Fruit fly (Drosophila melanogaster): ENCODE results near the gene CG13318.
A peak's percentile ranks its signal among the peaks of the same experiment; 100 is the strongest.

CG13318 gene

dm6 chr3R:8769094-8769493 is 3.4 kb downstream of the CG13318 start, which contains the start of gene CG8236:
CG8236 (plus strand) TSS chr3R:8769394.
- TF ChIP-seq h (GFP tag; optimal IDR thresholded peaks at IDR 0.05) = no peak
- no peak for TF ChIP-seq brk (GFP tag; optimal IDR thresholded peaks at IDR 0.05)
- TF ChIP-seq woc (GFP tag; optimal IDR thresholded peaks at IDR 0.05) = no peak
- no peak for TF ChIP-seq OdsH (GFP tag; optimal IDR thresholded peaks at IDR 0.05)
- TF ChIP-seq fru (GFP tag; optimal IDR thresholded peaks at IDR 0.05) = no peak
- TF ChIP-seq rgr (GFP tag; optimal IDR thresholded peaks at IDR 0.05) = no peak
- no peak for TF ChIP-seq usp (GFP tag; optimal IDR thresholded peaks at IDR 0.05)
- TF ChIP-seq tai (GFP tag; optimal IDR thresholded peaks at IDR 0.05) = no peak
- TF ChIP-seq jim (GFP tag; optimal IDR thresholded peaks at IDR 0.05) = no peak
- TF ChIP-seq dl (GFP tag; optimal IDR thresholded peaks at IDR 0.05; ENCODE audit: insufficient read depth in 1 of 2, partially characterized antibody in 2 of 2) = no peak
- TF ChIP-seq Dfd (GFP tag; optimal IDR thresholded peaks at IDR 0.05) = no peak
- TF ChIP-seq dmrt93B (GFP tag; optimal IDR thresholded peaks at IDR 0.05) = no peak
- no peak for TF ChIP-seq pan (optimal IDR thresholded peaks at IDR 0.05)
- no peak for TF ChIP-seq GATAd (GFP tag; optimal IDR thresholded peaks at IDR 0.05)
- TF ChIP-seq Rel (GFP tag; optimal IDR thresholded peaks at IDR 0.05) = no peak
- TF ChIP-seq Rel (tag; optimal IDR thresholded peaks at IDR 0.05) = no peak
- TF ChIP-seq br (GFP tag; optimal IDR thresholded peaks at IDR 0.05) = no peak

dm6 chr3R:8767998-8768397 is 4.5 kb downstream of the CG13318 start, which contains the start of the genes CG34135 and CG11768:
CG34135 (minus strand) TSS chr3R:8768191.
CG11768 (minus strand) TSS chr3R:8768200.
- no peak for TF ChIP-seq CG9705 (GFP tag; optimal IDR thresholded peaks at IDR 0.05)

- peak; percentile 52 for TF ChIP-seq rgr (GFP tag; optimal IDR thresholded peaks at IDR 0.05)
- TF ChIP-seq Hr83 (GFP tag; optimal IDR thresholded peaks at IDR 0.05; ENCODE audit: poor library complexity, severe bottlenecking) = peak; percentile 86
- TF ChIP-seq dl (GFP tag; optimal IDR thresholded peaks at IDR 0.05; ENCODE audit: insufficient read depth in 1 of 2, partially characterized antibody in 2 of 2) = no peak
- TF ChIP-seq CrebA (GFP tag; optimal IDR thresholded peaks at IDR 0.05; ENCODE audit: borderline replicate concordance) = no peak
Observed at dm6 chr3R:8748776-8749126, 23.7 kb downstream of the CG13318 start.

dm6 chr3R:8747871-8748775 is 24.4 kb downstream of the CG13318 start:
- no peak for TF ChIP-seq sv (GFP tag; optimal IDR thresholded peaks at IDR 0.05)
- no peak for TF ChIP-seq Hnf4 (GFP tag; optimal IDR thresholded peaks at IDR 0.05)
- no peak for TF ChIP-seq Hr78 (GFP tag; optimal IDR thresholded peaks at IDR 0.05)
- no peak for TF ChIP-seq Hr83 (GFP tag; optimal IDR thresholded peaks at IDR 0.05; ENCODE audit: poor library complexity, severe bottlenecking)
- TF ChIP-seq woc (GFP tag; optimal IDR thresholded peaks at IDR 0.05) = peak; percentile 17
- TF ChIP-seq usp (GFP tag; optimal IDR thresholded peaks at IDR 0.05) = no peak
- TF ChIP-seq ey (GFP tag; optimal IDR thresholded peaks at IDR 0.05) = peak; percentile 32
- peak; percentile 59 for TF ChIP-seq brk (GFP tag; optimal IDR thresholded peaks at IDR 0.05)
- no peak for TF ChIP-seq Vsx2 (GFP tag; optimal IDR thresholded peaks at IDR 0.05; ENCODE audit: partially characterized antibody)
- TF ChIP-seq sage (GFP tag; optimal IDR thresholded peaks at IDR 0.05) = peak; percentile 60
- TF ChIP-seq Jra (GFP tag; optimal IDR thresholded peaks at IDR 0.05) = no peak
- TF ChIP-seq h (GFP tag; optimal IDR thresholded peaks at IDR 0.05) = peak; percentile 80
- peak; percentile 57 for TF ChIP-seq psq (GFP tag; optimal IDR thresholded peaks at IDR 0.05)
- TF ChIP-seq Myc (optimal IDR thresholded peaks at IDR 0.05) = no peak
- no peak for TF ChIP-seq Mio (GFP tag; optimal IDR thresholded peaks at IDR 0.05)
- TF ChIP-seq pan (optimal IDR thresholded peaks at IDR 0.05) = no peak
- no peak for TF ChIP-seq Dfd (GFP tag; optimal IDR thresholded peaks at IDR 0.05)
- peak; percentile 6 for TF ChIP-seq CG32264 (GFP tag; optimal IDR thresholded peaks at IDR 0.05)
- TF ChIP-seq lola (GFP tag; optimal IDR thresholded peaks at IDR 0.05) = no peak
- TF ChIP-seq OdsH (GFP tag; optimal IDR thresholded peaks at IDR 0.05) = peak; percentile 77
- no peak for TF ChIP-seq GATAd (GFP tag; optimal IDR thresholded peaks at IDR 0.05)
- no peak for TF ChIP-seq jim (GFP tag; optimal IDR thresholded peaks at IDR 0.05)
- TF ChIP-seq HLH106 (tag; optimal IDR thresholded peaks at IDR 0.05) = peak; percentile 88
- TF ChIP-seq dsf (GFP tag; optimal IDR thresholded peaks at IDR 0.05; ENCODE audit: borderline replicate concordance) = peak; percentile 15
- no peak for TF ChIP-seq Abd-B (GFP tag; optimal IDR thresholded peaks at IDR 0.05)
- peak; percentile 10 for TF ChIP-seq CrebA (GFP tag; optimal IDR thresholded peaks at IDR 0.05; ENCODE audit: borderline replicate concordance)
- peak; percentile 40 for TF ChIP-seq N (GFP tag; optimal IDR thresholded peaks at IDR 0.05)
- TF ChIP-seq Dif (GFP tag; optimal IDR thresholded peaks at IDR 0.05; ENCODE audit: partially characterized antibody) = no peak
- peak; percentile 72 for TF ChIP-seq dmrt93B (GFP tag; optimal IDR thresholded peaks at IDR 0.05)
- TF ChIP-seq foxo (GFP tag; optimal IDR thresholded peaks at IDR 0.05) = peak in 1 of 2 experiments; percentile 79
- TF ChIP-seq rgr (GFP tag; optimal IDR thresholded peaks at IDR 0.05) = peak; percentile 74
- no peak for TF ChIP-seq tai (GFP tag; optimal IDR thresholded peaks at IDR 0.05)
- peak; percentile 55 for TF ChIP-seq br (GFP tag; optimal IDR thresholded peaks at IDR 0.05)
- peak; percentile 88 for TF ChIP-seq Sp1 (GFP tag; optimal IDR thresholded peaks at IDR 0.05)
- peak; percentile 83 for TF ChIP-seq fru (GFP tag; optimal IDR thresholded peaks at IDR 0.05)
- no peak for TF ChIP-seq dl (GFP tag; optimal IDR thresholded peaks at IDR 0.05; ENCODE audit: insufficient read depth in 1 of 2, partially characterized antibody in 2 of 2)
- TF ChIP-seq Rel (GFP tag; optimal IDR thresholded peaks at IDR 0.05) = peak; percentile 12
- peak; percentile 75 for TF ChIP-seq Rel (tag; optimal IDR thresholded peaks at IDR 0.05)
- peak; percentile 61 for TF ChIP-seq CG9705 (GFP tag; optimal IDR thresholded peaks at IDR 0.05)

Data from whole organism, wandering third instar larva.